Worm (Caenorhabditis elegans): ENCODE measurements around the gene T20B12.7.
A peak's percentile ranks its signal among the peaks of the same experiment; 100 is the strongest.

The T20B12.7 gene

DNA sequence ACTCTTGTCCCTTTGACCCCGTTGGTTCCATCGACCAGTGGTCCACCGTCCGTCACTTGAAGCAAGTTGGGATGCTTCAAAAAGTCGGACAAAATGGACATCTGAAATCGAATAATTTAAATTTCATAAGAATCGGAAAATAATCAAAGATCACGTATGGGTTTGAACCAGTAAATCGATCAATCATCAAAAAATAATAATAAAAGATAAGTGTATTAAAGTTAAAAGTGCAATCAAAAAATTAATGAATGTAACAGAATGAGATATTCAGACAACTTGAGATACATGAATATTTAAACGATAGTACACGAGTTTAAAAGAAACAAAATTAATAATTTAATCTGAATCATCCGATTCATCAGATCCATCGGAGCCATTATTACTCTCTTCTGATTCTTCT, at the start of gene T20B12.7:
Gene T20B12.7, minus strand, starts transcription at position 101 of the 400 bp plus-strand sequence.
- no peak for TF ChIP-seq ceh-44 (GFP tag; IDR thresholded peaks at IDR 0.05)
- TF ChIP-seq daf-12 (tag; optimal IDR thresholded peaks at IDR 0.05), result no peak
- TF ChIP-seq dmd-6 (GFP tag; IDR thresholded peaks at IDR 0.05), result no peak
- TF ChIP-seq hmg-1.1 (GFP tag; IDR thresholded peaks at IDR 0.05), result no peak
- no peak for TF ChIP-seq lim-7 (GFP tag; IDR thresholded peaks at IDR 0.05)
- no peak for TF ChIP-seq nhr-10 (tag; optimal IDR thresholded peaks at IDR 0.05)
- TF ChIP-seq F49E8.2 (tag; optimal IDR thresholded peaks at IDR 0.05; ENCODE audit: borderline replicate concordance), result no peak
- no peak for TF ChIP-seq set-16 (GFP tag; IDR thresholded peaks at IDR 0.05)
- TF ChIP-seq duxl-1 (tag; optimal IDR thresholded peaks at IDR 0.05; ENCODE audit: poor library complexity), result no peak
- TF ChIP-seq Y5F2A.4 (GFP tag; optimal IDR thresholded peaks at IDR 0.05), result no peak
- TF ChIP-seq vab-7 (GFP tag; IDR thresholded peaks at IDR 0.05), result no peak
- TF ChIP-seq mep-1 (tag; optimal IDR thresholded peaks at IDR 0.05), result no peak
- TF ChIP-seq arid-1 (GFP tag; conservative IDR thresholded peaks at IDR 0.05), result no peak
- TF ChIP-seq zfp-2 (tag; optimal IDR thresholded peaks at IDR 0.05), result no peak

DNA sequence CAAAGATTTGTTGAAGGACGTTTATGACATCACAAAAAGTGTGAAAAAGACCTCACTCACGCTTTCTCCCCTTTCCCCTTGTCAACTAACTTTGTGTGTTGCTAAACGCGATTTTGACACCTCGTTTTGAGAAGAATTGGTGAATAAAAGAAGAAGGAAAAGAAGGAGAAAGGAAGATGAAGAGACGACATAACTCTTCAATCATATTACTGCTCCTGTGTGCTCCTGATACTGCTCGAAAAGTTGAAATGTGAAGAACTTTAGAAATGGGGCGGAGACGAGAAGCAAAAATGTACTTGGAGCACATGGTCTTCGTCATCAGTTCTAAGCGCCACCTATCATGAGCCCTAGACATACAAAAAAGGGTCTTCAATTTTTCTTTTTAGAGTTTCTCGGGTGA, 20.2 kb upstream of the T20B12.7 start:
- peak; percentile 48 for TF ChIP-seq fkh-10 (GFP tag; optimal IDR thresholded peaks at IDR 0.05)
- no peak for TF ChIP-seq zfp-2 (tag; optimal IDR thresholded peaks at IDR 0.05)
- TF ChIP-seq spr-1 (tag; optimal IDR thresholded peaks at IDR 0.05), result no peak

DNA sequence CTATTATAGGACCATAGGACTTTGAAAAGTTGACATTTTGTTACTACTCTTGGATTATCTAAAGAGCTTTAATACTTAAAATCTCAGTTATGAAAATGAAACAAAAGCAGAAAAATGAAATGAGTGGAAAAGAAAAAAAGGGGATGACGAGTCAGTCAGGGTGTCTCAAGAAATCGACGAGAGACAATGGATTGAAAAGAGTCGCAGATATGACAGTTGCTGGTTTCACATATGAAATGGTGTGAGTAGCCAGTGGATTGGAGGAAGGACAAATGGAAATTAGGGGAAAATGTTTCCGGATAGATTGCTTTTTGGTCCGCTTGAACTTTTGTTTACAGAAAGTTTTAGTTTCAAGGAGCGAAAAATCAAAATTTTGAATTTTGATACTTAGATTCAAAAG, 18.4 kb upstream of the T20B12.7 start:
- TF ChIP-seq lir-3 (tag; optimal IDR thresholded peaks at IDR 0.05), result no peak
- no peak for TF ChIP-seq hmg-1.1 (GFP tag; IDR thresholded peaks at IDR 0.05)
- peak in 1 of 2 experiments; percentile 89 for TF ChIP-seq unc-62 (GFP tag; optimal IDR thresholded peaks at IDR 0.05 in 1 of 2)
- TF ChIP-seq unc-62 (tag; optimal IDR thresholded peaks at IDR 0.05), result no peak
- no peak for TF ChIP-seq Y75B8A.6 (GFP tag; IDR thresholded peaks at IDR 0.05)

DNA sequence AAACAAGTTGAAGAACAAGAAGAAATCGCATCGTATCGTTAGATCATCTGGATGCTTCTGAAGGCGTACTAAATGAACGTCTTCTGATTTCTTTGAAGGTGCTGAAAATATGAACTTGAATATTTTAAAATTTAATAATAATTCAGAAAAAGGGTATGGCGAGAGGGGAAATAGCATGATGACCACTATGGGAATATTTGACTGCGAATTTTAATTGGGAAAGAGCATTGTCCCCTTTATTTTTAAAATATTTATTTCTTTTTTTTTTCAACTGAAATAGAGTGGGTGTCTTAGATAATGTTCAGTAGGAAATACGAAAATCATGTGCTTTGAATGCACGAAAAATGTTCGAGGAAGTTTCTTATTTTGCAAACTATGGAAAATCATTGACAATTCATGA, 16.5 kb upstream of the T20B12.7 start, which contains the start of gene lgc-50:
Gene lgc-50, minus strand, starts transcription at position 101 of the 400 bp plus-strand sequence.
- TF ChIP-seq mdl-1 (tag; optimal IDR thresholded peaks at IDR 0.05) (no peak), zip-11 (GFP tag; IDR thresholded peaks at IDR 0.05) (no peak), nhr-25 (tag; optimal IDR thresholded peaks at IDR 0.05; ENCODE audit: borderline replicate concordance, insufficient read depth) (no peak), lin-39 (tag; optimal IDR thresholded peaks at IDR 0.05) (no peak), saeg-2 (GFP tag; IDR thresholded peaks at IDR 0.05) (no peak), dmd-6 (GFP tag; IDR thresholded peaks at IDR 0.05) (no peak), Y48G9A.11 (GFP tag; IDR thresholded peaks at IDR 0.05) (no peak), F37D6.2 (tag; optimal IDR thresholded peaks at IDR 0.05) (no peak), F26F4.8 (GFP tag; conservative IDR thresholded peaks at IDR 0.05) (no peak), nhr-10 (tag; optimal IDR thresholded peaks at IDR 0.05) (no peak), fkh-10 (GFP tag; optimal IDR thresholded peaks at IDR 0.05) (no peak)

DNA sequence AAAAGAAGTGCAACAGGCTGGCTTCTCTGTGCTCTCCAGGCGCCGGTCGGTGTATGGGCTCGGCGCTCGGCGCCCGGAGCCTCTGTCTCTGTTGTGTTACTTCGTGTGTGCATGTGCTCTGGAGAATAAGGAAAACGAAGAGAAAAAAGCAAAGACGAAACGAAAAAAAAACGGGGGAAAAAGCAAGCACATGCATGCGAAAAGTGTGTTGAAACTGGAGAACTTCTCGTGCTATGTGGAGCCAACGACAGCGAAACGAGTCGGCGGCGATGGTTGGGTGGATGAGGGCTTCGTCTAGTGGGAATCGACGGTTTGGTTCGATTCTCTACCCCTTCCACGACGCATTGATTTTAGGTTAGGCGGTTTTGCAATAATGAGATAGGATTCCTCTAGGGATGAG, 8.5 kb upstream of the T20B12.7 start:
- TF ChIP-seq Y105C5A.15 (GFP tag; IDR thresholded peaks at IDR 0.05), result 0 out of 2 replicates have a peak, but pooled peaks have one; percentile 68
- TF ChIP-seq D1046.2 (GFP tag; IDR thresholded peaks at IDR 0.05), result no peak
- peak; percentile 59 for TF ChIP-seq mxl-3 (GFP tag; optimal IDR thresholded peaks at IDR 0.05)
- no peak for TF ChIP-seq nhr-111 (GFP tag; optimal IDR thresholded peaks at IDR 0.05)
- TF ChIP-seq aha-1 (tag), result peak; percentile 94
- peak; percentile 14 for TF ChIP-seq Y5F2A.4 (GFP tag; optimal IDR thresholded peaks at IDR 0.05)
- TF ChIP-seq F26F4.8 (GFP tag; conservative IDR thresholded peaks at IDR 0.05), result no peak
- no peak for TF ChIP-seq ceh-82 (tag; optimal IDR thresholded peaks at IDR 0.05)
- no peak for TF ChIP-seq unc-62 (GFP tag; optimal IDR thresholded peaks at IDR 0.05 in 1 of 2)
- TF ChIP-seq unc-62 (tag; optimal IDR thresholded peaks at IDR 0.05), result no peak
- no peak for TF ChIP-seq lin-39 (tag; optimal IDR thresholded peaks at IDR 0.05)
- no peak for TF ChIP-seq Y75B8A.6 (GFP tag; IDR thresholded peaks at IDR 0.05)
- TF ChIP-seq hlh-11 (tag; optimal IDR thresholded peaks at IDR 0.05), result peak; percentile 66
- TF ChIP-seq zag-1 (tag; optimal IDR thresholded peaks at IDR 0.05), result no peak
- no peak for TF ChIP-seq daf-19 (GFP tag; conservative IDR thresholded peaks at IDR 0.05)
- TF ChIP-seq sdz-12 (GFP tag; optimal IDR thresholded peaks at IDR 0.05), result no peak
- no peak for TF ChIP-seq lin-1 (GFP tag; IDR thresholded peaks at IDR 0.05)
- TF ChIP-seq hmg-1.1 (GFP tag; IDR thresholded peaks at IDR 0.05), result peak; percentile 77
- TF ChIP-seq daf-8 (GFP tag; IDR thresholded peaks at IDR 0.05), result no peak
- TF ChIP-seq ceh-28 (tag; optimal IDR thresholded peaks at IDR 0.05), result no peak
- TF ChIP-seq ctbp-1 (GFP tag; IDR thresholded peaks at IDR 0.05), result peak; percentile 64; the same call in 1 of the 2 replicates
- TF ChIP-seq set-16 (GFP tag; IDR thresholded peaks at IDR 0.05), result peak; percentile 60
- peak; percentile 53; the same call in 1 of the 2 replicates for TF ChIP-seq vab-7 (GFP tag; IDR thresholded peaks at IDR 0.05)
- TF ChIP-seq nhr-41 (GFP tag; IDR thresholded peaks at IDR 0.05), result no peak
